Fruit fly (Drosophila melanogaster) whole organism, embryonic: ENCODE measurements around the gene CG31344.
A peak's percentile ranks its signal among the peaks of the same experiment; 100 is the strongest.

Source experiments
- Atf6 ChIP-seq: fragments of 200-800 bp; sonication (Bioruptor generic); IDR thresholded peaks from 2 replicates; pipeline ENCODE4 v1.3.6; 2022; ENCODE audit warnings: missing biosample characterization, missing genetic modification characterization
- Bgb ChIP-seq: fragments of 200-800 bp; sonication (Bioruptor generic); IDR thresholded peaks from 2 replicates; pipeline ENCODE4 v1.3.6; 2022; ENCODE audit warnings: missing biosample characterization, missing genetic modification characterization; ENCODE audit not compliant: partially characterized antibody
- CG10431 ChIP-seq: fragments of 200-800 bp; sonication (Bioruptor generic); optimal IDR thresholded peaks from 3 replicates; lab custom pipeline; 2018; ENCODE audit warnings: missing biosample characterization, mild to moderate bottlenecking, missing genetic modification characterization
- CG15011 ChIP-seq: fragments of 200-800 bp; sonication (Bioruptor generic); optimal IDR thresholded peaks from 3 replicates; lab custom pipeline; 2018; ENCODE audit warnings: missing biosample characterization, mild to moderate bottlenecking, missing genetic modification characterization
- CG15514 ChIP-seq: fragments of 200-800 bp; sonication (Bioruptor generic); optimal IDR thresholded peaks from 3 replicates; lab custom pipeline; 2017; ENCODE audit warnings: missing biosample characterization, missing genetic modification characterization, mild to moderate bottlenecking, moderate library complexity, missing genetic modification reagents
- CG1792 ChIP-seq: fragments of 200-800 bp; sonication (Bioruptor generic); optimal IDR thresholded peaks from 2 replicates; lab custom pipeline; 2016; ENCODE audit warnings: missing biosample characterization, missing genetic modification characterization
- CG2202 ChIP-seq: fragments of 200-800 bp; sonication (Bioruptor generic); optimal IDR thresholded peaks from 2 replicates; lab custom pipeline; 2018; ENCODE audit warnings: missing biosample characterization, mild to moderate bottlenecking, missing genetic modification characterization
- CG33213 ChIP-seq: fragments of 200-800 bp; sonication (Bioruptor generic); optimal IDR thresholded peaks from 3 replicates; lab custom pipeline; 2016; ENCODE audit warnings: missing biosample characterization, missing genetic modification characterization
- CG4404 ChIP-seq: fragments of 200-800 bp; sonication (Bioruptor generic); IDR thresholded peaks from 2 replicates; pipeline ENCODE4 v1.3.6; 2022; ENCODE audit warnings: missing biosample characterization, missing genetic modification characterization
- CG7271 ChIP-seq: fragments of 200-800 bp; sonication (Bioruptor generic); optimal IDR thresholded peaks from 2 replicates; lab custom pipeline; 2018; ENCODE audit warnings: missing biosample characterization, mild to moderate bottlenecking, missing genetic modification characterization, moderate library complexity
- CG8281 ChIP-seq: fragments of 200-800 bp; sonication (Bioruptor generic); optimal IDR thresholded peaks from 2 replicates; lab custom pipeline; 2018; ENCODE audit warnings: missing biosample characterization, mild to moderate bottlenecking, missing genetic modification characterization, moderate library complexity
- CG8359 ChIP-seq: fragments of 200-800 bp; sonication (Bioruptor generic); optimal IDR thresholded peaks from 2 replicates; lab custom pipeline; 2017; ENCODE audit warnings: missing biosample characterization, mild to moderate bottlenecking, missing genetic modification characterization, borderline replicate concordance
- CG8944 ChIP-seq: fragments of 200-800 bp; sonication (Bioruptor generic); optimal IDR thresholded peaks from 3 replicates; lab custom pipeline; 2016; ENCODE audit warnings: missing biosample characterization, missing genetic modification characterization
- D ChIP-seq, 2 experiments: fragments of 200-800 bp in 1 of 2; fragments of >200 bp in 1 of 2; sonication (Bioruptor generic) in 1 of 2; optimal IDR thresholded peaks; 2 replicates in 1 of 2; 3 replicates in 1 of 2; lab custom pipeline; 2017; ENCODE audit warnings: mild to moderate bottlenecking in 1 of 2, missing biosample characterization in 1 of 2, missing genetic modification characterization in 1 of 2, missing genetic modification reagents in 1 of 2
- Drgx ChIP-seq: fragments of 200-800 bp; sonication (Bioruptor generic); IDR thresholded peaks from 2 replicates; pipeline ENCODE4 v1.3.6; 2022; ENCODE audit warnings: missing biosample characterization, missing genetic modification characterization
- Fer2 ChIP-seq: fragments of 200-800 bp; sonication (Bioruptor generic); optimal IDR thresholded peaks from 2 replicates; lab custom pipeline; 2018; ENCODE audit warnings: missing biosample characterization, mild to moderate bottlenecking, missing genetic modification characterization, moderate library complexity
- GATAe ChIP-seq: fragments of 200-800 bp; sonication (Bioruptor generic); conservative IDR thresholded peaks from 2 replicates; pipeline ENCODE4 v1.3.6; 2022; ENCODE audit warnings: missing biosample characterization, missing genetic modification characterization
- Gug ChIP-seq: fragments of 200-800 bp; sonication (Bioruptor generic); IDR thresholded peaks from 4 replicates; pipeline ENCODE4 v1.3.6; 2022; ENCODE audit warnings: missing biosample characterization, missing genetic modification characterization
- Hmr ChIP-seq: fragments of 200-800 bp; sonication (Bioruptor generic); optimal IDR thresholded peaks from 3 replicates; lab custom pipeline; 2017; ENCODE audit warnings: mild to moderate bottlenecking, missing biosample characterization, missing genetic modification reagents, missing genetic modification characterization
- Hr51 ChIP-seq, 2 experiments: fragments of 200-800 bp; sonication (Bioruptor generic); optimal IDR thresholded peaks; 2 replicates in 1 of 2; 3 replicates in 1 of 2; lab custom pipeline; 2016 to 2018; ENCODE audit warnings: missing biosample characterization in 2 of 2, missing genetic modification characterization in 2 of 2, mild to moderate bottlenecking in 1 of 2, moderate library complexity in 1 of 2
- Hsf ChIP-seq: fragments of 200-800 bp; sonication (Bioruptor generic); optimal IDR thresholded peaks from 3 replicates; lab custom pipeline; 2016; ENCODE audit warnings: missing biosample characterization, missing genetic modification characterization
- MTF-1 ChIP-seq: fragments of 200-800 bp; sonication (Bioruptor generic); optimal IDR thresholded peaks from 2 replicates; lab custom pipeline; 2018; ENCODE audit warnings: missing biosample characterization, mild to moderate bottlenecking, missing genetic modification characterization, borderline replicate concordance
- Ravus ChIP-seq: fragments of 200-800 bp; sonication (Bioruptor generic); IDR thresholded peaks from 2 replicates; pipeline ENCODE4 v1.3.6; 2022; ENCODE audit warnings: missing biosample characterization, missing genetic modification characterization
- Sry-β ChIP-seq: fragments of 200-800 bp; sonication (Bioruptor generic); optimal IDR thresholded peaks from 2 replicates; lab custom pipeline; 2018; ENCODE audit warnings: missing biosample characterization, mild to moderate bottlenecking, missing genetic modification characterization, moderate library complexity
- Sry-δ ChIP-seq: fragments of 200-800 bp; sonication (Bioruptor generic); optimal IDR thresholded peaks from 2 replicates; lab custom pipeline; 2016; ENCODE audit warnings: missing biosample characterization, missing genetic modification characterization
- Trl ChIP-seq, 3 experiments: fragments of >200 bp in 2 of 3; fragments of 200-800 bp in 1 of 3; sonication (Bioruptor generic) in 1 of 3; optimal IDR thresholded peaks; 2 replicates in 1 of 3; 3 replicates in 2 of 3; lab custom pipeline; 2016 to 2017; ENCODE audit warnings: missing biosample characterization in 1 of 3, missing genetic modification characterization in 1 of 3
- ab ChIP-seq: fragments of 200-800 bp; sonication (Bioruptor generic); optimal IDR thresholded peaks from 2 replicates; lab custom pipeline; 2016; ENCODE audit warnings: missing biosample characterization, missing genetic modification characterization
- amos ChIP-seq: fragments of 200-800 bp; sonication (Bioruptor generic); IDR thresholded peaks from 2 replicates; pipeline ENCODE4 v1.3.6; 2022; ENCODE audit warnings: missing biosample characterization, missing genetic modification characterization; ENCODE audit not compliant: partially characterized antibody
- ash1 ChIP-seq: fragments of 200-800 bp; sonication (Bioruptor generic); optimal IDR thresholded peaks from 2 replicates; lab custom pipeline; 2018; ENCODE audit warnings: missing biosample characterization, mild to moderate bottlenecking, missing genetic modification characterization
- ci ChIP-seq: fragments of 200-800 bp; sonication (Bioruptor generic); IDR thresholded peaks from 3 replicates; pipeline ENCODE4 v1.3.6; 2022; ENCODE audit warnings: missing biosample characterization, missing genetic modification characterization
- da ChIP-seq: fragments of 200-800 bp; sonication (Bioruptor generic); optimal IDR thresholded peaks from 2 replicates; lab custom pipeline; 2016; ENCODE audit warnings: missing biosample characterization, missing genetic modification characterization
- grau ChIP-seq: fragments of 200-800 bp; optimal IDR thresholded peaks from 3 replicates; lab custom pipeline; 2019; ENCODE audit warnings: missing biosample characterization, mild to moderate bottlenecking, missing genetic modification characterization, moderate library complexity
- gt ChIP-seq: fragments of 200-800 bp; sonication (Bioruptor generic); IDR thresholded peaks from 2 replicates; pipeline ENCODE4 v1.3.6; 2022; ENCODE audit warnings: missing biosample characterization, missing genetic modification characterization
- insv ChIP-seq, 2 experiments: fragments of 200-800 bp; sonication (Bioruptor generic); optimal IDR thresholded peaks; 3 replicates each; lab custom pipeline; 2016 to 2018; ENCODE audit warnings: missing biosample characterization in 2 of 2, missing genetic modification characterization in 2 of 2
- jigr1 ChIP-seq: fragments of 200-800 bp; sonication (Bioruptor generic); IDR thresholded peaks from 3 replicates; pipeline ENCODE4 v1.3.6; 2022; ENCODE audit warnings: missing biosample characterization, missing genetic modification characterization
- nerfin-1 ChIP-seq: fragments of 200-800 bp; sonication (Bioruptor generic); optimal IDR thresholded peaks from 3 replicates; lab custom pipeline; 2019; ENCODE audit warnings: missing biosample characterization, mild to moderate bottlenecking, missing genetic modification characterization, moderate library complexity
- ranshi ChIP-seq: fragments of 200-800 bp; sonication (Bioruptor generic); IDR thresholded peaks from 2 replicates; pipeline ENCODE4 v1.3.6; 2022; ENCODE audit warnings: missing biosample characterization, missing genetic modification characterization
- row ChIP-seq: fragments of 200-800 bp; sonication (Bioruptor generic); IDR thresholded peaks from 3 replicates; pipeline ENCODE4 v1.3.6; 2022; ENCODE audit warnings: missing biosample characterization, missing genetic modification characterization
- run ChIP-seq: fragments of 200-800 bp; sonication (Bioruptor generic); optimal IDR thresholded peaks from 3 replicates; lab custom pipeline; 2018; ENCODE audit warnings: missing biosample characterization, mild to moderate bottlenecking, missing genetic modification characterization
- scrt ChIP-seq: fragments of 200-800 bp; sonication (Bioruptor generic); optimal IDR thresholded peaks from 2 replicates; lab custom pipeline; 2018; ENCODE audit warnings: missing biosample characterization, mild to moderate bottlenecking, missing genetic modification characterization, moderate library complexity
- slbo ChIP-seq: fragments of 200-800 bp; sonication (Bioruptor generic); IDR thresholded peaks from 2 replicates; pipeline ENCODE4 v1.3.6; 2022; ENCODE audit warnings: missing biosample characterization, missing genetic modification characterization
- sob ChIP-seq: fragments of 200-800 bp; sonication (Bioruptor generic); IDR thresholded peaks from 2 replicates; pipeline ENCODE4 v1.3.6; 2022; ENCODE audit warnings: missing biosample characterization, missing genetic modification characterization
- tap ChIP-seq: fragments of 200-800 bp; optimal IDR thresholded peaks from 3 replicates; lab custom pipeline; 2019; ENCODE audit warnings: missing biosample characterization, mild to moderate bottlenecking, missing genetic modification characterization, moderate library complexity
- tgo ChIP-seq: fragments of 200-800 bp; sonication (Bioruptor generic); IDR thresholded peaks from 3 replicates; pipeline ENCODE4 v1.3.6; 2022; ENCODE audit warnings: missing biosample characterization, missing genetic modification characterization
- ttk ChIP-seq: fragments of 200-800 bp; sonication (Bioruptor generic); IDR thresholded peaks from 2 replicates; pipeline ENCODE4 v2.1.2; 2022; ENCODE audit warnings: missing biosample characterization, missing genetic modification characterization
- tup ChIP-seq: fragments of 200-800 bp; sonication (Bioruptor generic); optimal IDR thresholded peaks from 2 replicates; lab custom pipeline; 2016; ENCODE audit warnings: missing biosample characterization, mild to moderate bottlenecking, missing genetic modification characterization, moderate library complexity
- wdn ChIP-seq: fragments of 200-800 bp; sonication (Bioruptor generic); IDR thresholded peaks from 2 replicates; pipeline ENCODE4 v1.3.6; 2022; ENCODE audit warnings: missing biosample characterization, missing genetic modification characterization
- wor ChIP-seq: fragments of 200-800 bp; sonication (Bioruptor generic); IDR thresholded peaks from 2 replicates; pipeline ENCODE4 v1.3.6; 2022; ENCODE audit warnings: missing biosample characterization, missing genetic modification characterization
- zen ChIP-seq: fragments of 200-800 bp; sonication (Bioruptor generic); optimal IDR thresholded peaks from 3 replicates; lab custom pipeline; 2018; ENCODE audit warnings: missing biosample characterization, mild to moderate bottlenecking, missing genetic modification characterization, moderate library complexity
- zf30C ChIP-seq: fragments of 200-800 bp; sonication (Bioruptor generic); optimal IDR thresholded peaks from 3 replicates; lab custom pipeline; 2018; ENCODE audit warnings: missing biosample characterization, mild to moderate bottlenecking, missing genetic modification characterization
- zfh2 ChIP-seq: fragments of 200-800 bp; sonication (Bioruptor generic); optimal IDR thresholded peaks from 2 replicates; lab custom pipeline; 2016; ENCODE audit warnings: missing biosample characterization, missing genetic modification characterization

CG31344 gene

DNA sequence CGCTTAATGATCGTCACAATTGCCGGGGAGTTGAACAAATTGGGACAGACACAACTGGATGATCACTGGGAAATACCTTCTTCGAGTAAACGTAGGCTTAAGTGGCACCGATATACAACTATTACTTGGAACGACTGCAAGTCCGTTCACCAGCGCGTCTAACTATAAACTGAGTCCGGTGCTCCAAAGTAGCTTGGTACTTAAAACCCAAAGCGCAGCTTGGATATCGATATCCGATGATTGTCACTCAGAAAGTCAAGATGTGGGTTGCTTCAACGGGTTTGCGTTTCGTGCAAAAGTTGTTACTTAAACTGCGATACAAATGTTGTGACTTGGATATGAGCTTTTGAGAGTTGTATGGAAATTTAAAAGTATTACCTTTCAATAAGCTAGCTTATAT, 18.9 kb downstream of the CG31344 start, which contains the start of gene Spn88Ea (continued):
- TF ChIP-seq ash1 (GFP tag; lab: Kevin White, UChicago) (no peak), Gug (GFP tag; lab: Robert Waterston, UW) (no peak), zen (no peak), Sry-δ (GFP tag; lab: Kevin White, UChicago) (peak; percentile 28), tap (tag; lab: Kevin White, UChicago) (no peak), da (GFP tag; lab: Kevin White, UChicago) (no peak), CG15011 (GFP tag; lab: Kevin White, UChicago) (no peak), zfh2 (GFP tag; lab: Kevin White, UChicago) (no peak), CG15514 (peak; percentile 60), Drgx (GFP tag; lab: Robert Waterston, UW) (no peak), Hr51 (GFP tag; optimal IDR thresholded peaks at IDR 0.05; lab: Kevin White, UChicago) (no peak), jigr1 (GFP tag; lab: Robert Waterston, UW) (no peak), scrt (no peak), grau (tag; lab: Kevin White, UChicago) (no peak), ab (GFP tag; lab: Kevin White, UChicago) (no peak), ci (peak; percentile 38; the same call in 1 of the 3 replicates), GATAe (GFP tag; lab: Robert Waterston, UW) (no peak), wdn (GFP tag; lab: Robert Waterston, UW) (no peak), CG8281 (tag; lab: Kevin White, UChicago) (no peak), ttk (GFP tag; lab: Robert Waterston, UW) (no peak), Bgb (GFP tag; lab: Robert Waterston, UW) (peak; percentile 54), Hmr (GFP tag; lab: Kevin White, UChicago) (no peak), sob (GFP tag; lab: Robert Waterston, UW) (no peak), ranshi (GFP tag; lab: Robert Waterston, UW) (no peak), CG8359 (no peak), zf30C (GFP tag; lab: Kevin White, UChicago) (no peak), MTF-1 (GFP tag; lab: Kevin White, UChicago) (no peak), amos (GFP tag; lab: Robert Waterston, UW) (peak; percentile 35; the same call in 1 of the 2 replicates), Sry-β (GFP tag; lab: Kevin White, UChicago) (no peak), Trl (optimal IDR thresholded peaks at IDR 0.05; lab: Kevin White, UChicago) (no peak), Trl (GFP tag; optimal IDR thresholded peaks at IDR 0.05; lab: Kevin White, UChicago) (no peak), D (optimal IDR thresholded peaks at IDR 0.05; lab: Kevin White, UChicago) (no peak), D (GFP tag; optimal IDR thresholded peaks at IDR 0.05; lab: Kevin White, UChicago) (no peak), CG10431 (GFP tag; lab: Kevin White, UChicago) (no peak), CG33213 (GFP tag; lab: Kevin White, UChicago) (no peak), CG1792 (GFP tag; lab: Kevin White, UChicago) (no peak), CG4404 (GFP tag; lab: Robert Waterston, UW) (no peak), Fer2 (tag; lab: Kevin White, UChicago) (no peak), Atf6 (no peak), Hsf (GFP tag; lab: Kevin White, UChicago) (no peak), CG2202 (tag; lab: Kevin White, UChicago) (no peak), slbo (GFP tag; lab: Robert Waterston, UW) (no peak), insv (GFP tag; optimal IDR thresholded peaks at IDR 0.05; lab: Kevin White, UChicago) (no peak), tgo (GFP tag; lab: Robert Waterston, UW) (no peak), wor (no peak), tup (GFP tag; lab: Kevin White, UChicago) (no peak), row (GFP tag; lab: Robert Waterston, UW) (peak; percentile 57), CG7271 (tag; lab: Kevin White, UChicago) (no peak), Ravus (GFP tag; lab: Robert Waterston, UW) (no peak), CG8944 (GFP tag; lab: Kevin White, UChicago) (no peak), gt (GFP tag; lab: Robert Waterston, UW) (no peak), run (tag; lab: Kevin White, UChicago) (no peak), nerfin-1 (tag; lab: Kevin White, UChicago) (no peak)
